Fruit fly (Drosophila melanogaster) whole organism, prepupa: ENCODE data around the gene Lint-1.
A peak's percentile ranks its signal among the peaks of the same experiment; 100 is the strongest.

Experiments used
- Blimp-1 ChIP-seq: fragments of 200-800 bp; sonication (Bioruptor generic); optimal IDR thresholded peaks from 3 replicates; lab custom pipeline; 2017; ENCODE audit warnings: missing biosample characterization, missing genetic modification characterization, mild to moderate bottlenecking, moderate library complexity, missing genetic modification reagents
- CG10631 ChIP-seq: fragments of 200-800 bp; sonication (Bioruptor generic); optimal IDR thresholded peaks from 2 replicates; lab custom pipeline; 2016; ENCODE audit warnings: missing biosample characterization, missing genetic modification characterization
- CG11294 ChIP-seq: fragments of 200-800 bp; sonication (Bioruptor generic); IDR thresholded peaks from 2 replicates; pipeline ENCODE4 v1.3.6; 2022; ENCODE audit warnings: missing biosample characterization, missing genetic modification characterization
- CG11762 ChIP-seq: fragments of 200-800 bp; sonication (Bioruptor generic); optimal IDR thresholded peaks from 3 replicates; lab custom pipeline; 2016; ENCODE audit warnings: missing biosample characterization, missing genetic modification characterization; ENCODE audit not compliant: insufficient read depth
- CG15336 ChIP-seq: fragments of 200-800 bp; sonication (Bioruptor generic); IDR thresholded peaks from 2 replicates; pipeline ENCODE4 v1.3.6; 2022; ENCODE audit warnings: missing biosample characterization, missing genetic modification characterization
- CG1621 ChIP-seq: fragments of 200-800 bp; sonication (Bioruptor generic); optimal IDR thresholded peaks from 3 replicates; lab custom pipeline; 2018; ENCODE audit warnings: missing biosample characterization, mild to moderate bottlenecking, missing genetic modification characterization
- CG31627 ChIP-seq: fragments of 200-800 bp; sonication (Bioruptor generic); optimal IDR thresholded peaks from 3 replicates; lab custom pipeline; 2016; ENCODE audit warnings: missing biosample characterization, missing genetic modification characterization
- CG32006 ChIP-seq: fragments of 200-800 bp; sonication (Bioruptor generic); optimal IDR thresholded peaks from 3 replicates; lab custom pipeline; 2017; ENCODE audit warnings: missing biosample characterization, mild to moderate bottlenecking, missing genetic modification characterization
- CG34406 ChIP-seq: fragments of 200-800 bp; sonication (Bioruptor generic); optimal IDR thresholded peaks from 3 replicates; lab custom pipeline; 2016; ENCODE audit warnings: missing biosample characterization, missing genetic modification characterization
- CG4318 ChIP-seq: fragments of 200-800 bp; sonication (Bioruptor generic); optimal IDR thresholded peaks from 3 replicates; lab custom pipeline; 2017; ENCODE audit warnings: missing biosample characterization, mild to moderate bottlenecking, missing genetic modification characterization
- CG6808 ChIP-seq: fragments of 200-800 bp; sonication (Bioruptor generic); optimal IDR thresholded peaks from 3 replicates; lab custom pipeline; 2017; ENCODE audit warnings: missing biosample characterization, missing genetic modification characterization, mild to moderate bottlenecking, moderate library complexity, missing genetic modification reagents
- CG6854 ChIP-seq: fragments of 200-800 bp; sonication (Bioruptor generic); optimal IDR thresholded peaks from 2 replicates; lab custom pipeline; 2017; ENCODE audit warnings: missing biosample characterization, mild to moderate bottlenecking, missing genetic modification characterization
- CG7368 ChIP-seq: fragments of 200-800 bp; sonication (Bioruptor generic); optimal IDR thresholded peaks from 3 replicates; lab custom pipeline; 2016; ENCODE audit warnings: missing biosample characterization, missing genetic modification characterization
- CG8119 ChIP-seq: fragments of 200-800 bp; sonication (Bioruptor generic); IDR thresholded peaks from 3 replicates; pipeline ENCODE4 v1.3.6; 2022; ENCODE audit warnings: missing biosample characterization, missing genetic modification characterization
- CG8319 ChIP-seq: fragments of 200-800 bp; sonication (Bioruptor generic); optimal IDR thresholded peaks from 3 replicates; lab custom pipeline; 2016; ENCODE audit warnings: missing biosample characterization, missing genetic modification characterization
- CG8632 ChIP-seq: fragments of 200-800 bp; sonication (Bioruptor generic); optimal IDR thresholded peaks from 3 replicates; lab custom pipeline; 2016; ENCODE audit warnings: missing biosample characterization, missing genetic modification characterization
- Eip75B ChIP-seq: fragments of 200-800 bp; sonication (Bioruptor generic); optimal IDR thresholded peaks from 3 replicates; lab custom pipeline; 2016; ENCODE audit warnings: missing biosample characterization, missing genetic modification characterization
- Eip78C ChIP-seq: fragments of 200-800 bp; sonication (Bioruptor generic); peaks from one replicate; lab custom pipeline; 2016; ENCODE audit warnings: missing biosample characterization, missing genetic modification characterization
- Eip93F ChIP-seq: fragments of 200-800 bp; sonication (Bioruptor generic); optimal IDR thresholded peaks from 2 replicates; lab custom pipeline; 2016; ENCODE audit warnings: missing biosample characterization, mild to moderate bottlenecking, missing genetic modification characterization
- Hr38 ChIP-seq: sonication (Bioruptor generic); optimal IDR thresholded peaks from 2 replicates; lab custom pipeline; 2016; ENCODE audit warnings: missing biosample characterization, missing genetic modification characterization
- Hr39 ChIP-seq: fragments of 200-800 bp; sonication (Bioruptor generic); optimal IDR thresholded peaks from 2 replicates; lab custom pipeline; 2016; ENCODE audit warnings: missing biosample characterization, missing genetic modification characterization
- Hr4 ChIP-seq: fragments of 200-800 bp; sonication (Bioruptor generic); optimal IDR thresholded peaks from 3 replicates; lab custom pipeline; 2016; ENCODE audit warnings: missing biosample characterization, missing genetic modification characterization
- Lpt ChIP-seq: fragments of 200-800 bp; sonication (Bioruptor generic); optimal IDR thresholded peaks from 3 replicates; lab custom pipeline; 2016; ENCODE audit warnings: missing biosample characterization, missing genetic modification characterization
- Met ChIP-seq: fragments of 200-800 bp; sonication (Bioruptor generic); optimal IDR thresholded peaks from 3 replicates; lab custom pipeline; 2016; ENCODE audit warnings: missing biosample characterization, missing genetic modification characterization
- OdsH ChIP-seq: fragments of 200-800 bp; sonication (Bioruptor generic); optimal IDR thresholded peaks from 3 replicates; lab custom pipeline; 2016; ENCODE audit warnings: missing biosample characterization, missing genetic modification characterization
- Smox ChIP-seq: fragments of 200-800 bp; sonication (Bioruptor generic); optimal IDR thresholded peaks from 3 replicates; lab custom pipeline; 2016; ENCODE audit warnings: missing biosample characterization, missing genetic modification characterization
- achi ChIP-seq: fragments of 200-800 bp; sonication (Bioruptor generic); optimal IDR thresholded peaks from 3 replicates; lab custom pipeline; 2016; ENCODE audit warnings: missing biosample characterization, missing genetic modification characterization
- cyc ChIP-seq: fragments of 200-800 bp; sonication (Bioruptor generic); optimal IDR thresholded peaks from 3 replicates; lab custom pipeline; 2016; ENCODE audit warnings: missing biosample characterization, missing genetic modification characterization
- dsx ChIP-seq: fragments of 200-800 bp; optimal IDR thresholded peaks from 3 replicates; lab custom pipeline; 2019; ENCODE audit warnings: missing biosample characterization, mild to moderate bottlenecking, missing genetic modification characterization, moderate library complexity; ENCODE audit not compliant: poor library complexity, severe bottlenecking
- eg ChIP-seq: fragments of 200-800 bp; sonication (Bioruptor generic); IDR thresholded peaks from 3 replicates; pipeline ENCODE4 v1.3.6; 2022; ENCODE audit warnings: missing biosample characterization, missing genetic modification characterization
- esn ChIP-seq: fragments of 200-800 bp; sonication (Bioruptor generic); optimal IDR thresholded peaks from 2 replicates; lab custom pipeline; 2016; ENCODE audit warnings: missing biosample characterization, mild to moderate bottlenecking, missing genetic modification characterization, moderate library complexity
- fd59A ChIP-seq: fragments of 200-800 bp; sonication (Bioruptor generic); optimal IDR thresholded peaks from 2 replicates; lab custom pipeline; 2017; ENCODE audit warnings: missing biosample characterization, mild to moderate bottlenecking, missing genetic modification characterization, missing genetic modification reagents
- fkh ChIP-seq: fragments of 200-800 bp; sonication (Bioruptor generic); optimal IDR thresholded peaks from 3 replicates; lab custom pipeline; 2017; ENCODE audit warnings: missing biosample characterization, mild to moderate bottlenecking, missing genetic modification characterization, moderate library complexity
- net ChIP-seq: fragments of 200-800 bp; sonication (Bioruptor generic); optimal IDR thresholded peaks from 3 replicates; lab custom pipeline; 2016; ENCODE audit warnings: missing biosample characterization, missing genetic modification characterization
- salr ChIP-seq, 2 experiments: fragments of 200-800 bp; sonication (Bioruptor generic); optimal IDR thresholded peaks; 3 replicates each; lab custom pipeline; 2016 to 2018; ENCODE audit warnings: missing biosample characterization in 2 of 2, missing genetic modification characterization in 2 of 2, mild to moderate bottlenecking in 1 of 2
- svp ChIP-seq: fragments of 200-800 bp; sonication (Bioruptor generic); peaks from one replicate; lab custom pipeline; 2016; ENCODE audit warnings: missing biosample characterization, missing genetic modification characterization
- topi ChIP-seq: fragments of 200-800 bp; sonication (Bioruptor generic); optimal IDR thresholded peaks from 3 replicates; lab custom pipeline; 2016; ENCODE audit warnings: missing biosample characterization, missing genetic modification characterization

Gene Lint-1

dm6 chrX:11124749-11125508 is 24.2 kb upstream of the Lint-1 start, which contains the start of gene Rpt3 (continued):
- TF ChIP-seq Met (GFP tag; lab: Kevin White, UChicago) = no peak
- TF ChIP-seq topi = peak; percentile 13
- TF ChIP-seq CG6854 (GFP tag; lab: Kevin White, UChicago) = peak; percentile 4
- TF ChIP-seq salr (GFP tag; optimal IDR thresholded peaks at IDR 0.05; lab: Kevin White, UChicago) = no peak

dm6 chrX:11128828-11129227 is 20.3 kb upstream of the Lint-1 start, which contains the start of gene SrpRalpha:
Gene SrpRalpha (minus strand): TSS chrX:11129087.
- TF ChIP-seq CG15336 = 0 out of 2 replicates have a peak, but pooled peaks have one; percentile 15
- peak; percentile 99 for TF ChIP-seq achi
- peak; percentile 1 for TF ChIP-seq esn (GFP tag; lab: Kevin White, UChicago)
- TF ChIP-seq CG6808 (GFP tag; lab: Kevin White, UChicago) = no peak

DNA sequence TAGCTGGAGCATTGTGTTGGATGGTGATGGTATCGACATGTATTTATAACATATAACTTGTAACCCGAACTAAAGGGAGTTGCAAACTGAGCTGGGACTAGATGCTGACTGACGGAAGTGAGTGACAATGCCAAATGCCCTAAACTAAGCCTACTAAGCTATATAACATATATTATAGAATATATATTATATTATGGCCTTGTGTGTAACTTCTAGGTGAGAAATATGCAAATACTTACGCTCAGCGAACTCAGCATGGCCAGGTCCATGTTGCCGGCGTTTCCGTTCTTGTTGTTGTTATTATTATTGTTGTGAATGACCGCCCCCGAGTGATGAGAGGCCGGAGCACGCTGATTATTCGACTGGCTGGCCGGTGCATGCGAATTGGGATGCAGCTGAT is 16.8 kb upstream of the Lint-1 start, which contains the start of gene CG44385:
Gene CG44385 (minus strand): TSS at position 101 of the 400 bp plus-strand sequence.
- TF ChIP-seq topi = no peak
- TF ChIP-seq salr (GFP tag; optimal IDR thresholded peaks at IDR 0.05; lab: Kevin White, UChicago) = no peak
- no peak for TF ChIP-seq Smox
- TF ChIP-seq CG1621 = no peak
- no peak for TF ChIP-seq dsx (GFP tag; lab: Kevin White, UChicago)
- no peak for TF ChIP-seq Hr4 (GFP tag; lab: Kevin White, UChicago)
- TF ChIP-seq CG32006 (GFP tag; lab: Kevin White, UChicago) = no peak

DNA sequence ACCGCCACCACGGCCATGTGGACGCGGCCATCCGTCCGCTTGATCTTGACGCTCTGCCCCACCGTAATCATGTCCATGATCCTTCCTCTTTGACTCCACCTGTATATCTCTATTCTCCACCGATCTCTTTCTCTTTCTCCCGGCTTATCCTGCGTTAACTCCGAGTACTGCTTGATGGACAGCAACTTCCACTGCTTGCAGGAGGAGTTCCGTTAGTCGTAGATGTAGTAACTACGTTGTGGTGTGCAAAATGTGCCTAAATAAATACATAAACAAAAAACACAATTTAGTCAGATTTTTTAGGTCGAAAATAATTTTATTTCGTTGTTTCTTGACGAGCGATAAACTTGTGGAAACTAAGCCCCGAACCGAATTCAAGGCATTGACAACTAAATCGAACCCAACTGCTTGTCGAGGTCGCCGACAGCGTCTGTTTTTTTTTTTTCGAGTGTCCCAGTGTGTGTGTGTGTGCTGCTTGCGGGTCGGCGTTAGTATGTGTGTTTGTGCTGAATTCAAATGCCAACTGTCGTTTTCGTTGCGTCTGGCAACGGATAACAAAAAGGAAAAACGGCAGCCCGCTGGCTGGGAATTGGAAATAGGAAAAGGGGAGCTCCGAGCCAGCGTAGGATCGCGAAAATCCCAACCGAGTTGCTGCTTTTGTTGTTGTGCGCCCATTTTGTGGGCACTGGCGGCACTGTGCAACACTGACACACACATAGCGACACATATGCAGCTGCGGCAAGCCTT is 13.1 kb upstream of the Lint-1 start:
- no peak for TF ChIP-seq Eip93F (GFP tag; lab: Kevin White, UChicago)
- TF ChIP-seq svp (GFP tag; lab: Kevin White, UChicago) = peak; percentile 41
- TF ChIP-seq Eip78C = peak; percentile 5
- 0 out of 2 replicates have a peak, but pooled peaks have one; percentile 7 for TF ChIP-seq CG15336
- TF ChIP-seq, all 60 proteins: peak for 3

DNA sequence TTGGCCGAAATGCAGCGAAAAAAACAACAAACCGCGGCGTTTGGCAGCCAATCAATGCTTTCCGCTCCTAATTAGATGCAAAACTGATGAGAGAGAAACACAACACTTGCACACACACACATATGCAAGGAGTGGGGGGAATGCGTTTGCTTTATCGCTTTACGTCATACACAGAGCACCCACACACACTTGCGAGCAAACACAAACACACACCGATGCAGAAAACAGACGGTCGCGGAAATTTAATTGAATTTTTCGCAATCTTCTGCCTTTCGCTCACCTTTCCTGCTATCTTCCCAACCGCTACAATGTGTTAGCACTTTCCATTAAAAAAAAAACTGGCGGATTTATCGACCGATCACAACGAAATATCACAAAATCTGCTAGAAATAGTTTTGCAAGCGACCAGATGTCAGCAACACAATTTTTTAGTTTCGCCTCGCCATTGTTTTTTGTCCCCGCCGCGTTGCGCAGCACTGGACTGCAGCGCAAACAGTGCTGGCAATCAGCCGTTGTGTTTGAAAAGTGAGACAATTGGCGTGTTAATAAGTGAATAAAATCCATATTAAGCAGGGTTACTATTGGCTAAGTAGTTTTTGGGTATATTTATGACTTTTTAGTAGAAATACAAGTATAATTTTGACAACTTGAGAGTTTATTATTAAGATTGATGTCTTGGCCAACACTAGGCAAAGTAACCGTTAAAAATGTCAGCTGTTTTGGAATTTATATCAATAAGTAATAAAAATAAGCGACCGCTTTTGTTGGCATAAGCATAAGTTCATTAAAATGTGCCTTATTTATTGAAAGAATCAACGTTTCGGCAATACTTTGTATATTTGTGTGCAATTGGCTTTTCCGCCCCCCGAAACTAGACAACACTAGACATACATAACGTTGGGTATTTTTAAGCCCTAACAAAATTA is 12.3 kb upstream of the Lint-1 start, which contains the start of gene Klp10A:
Gene Klp10A (minus strand): TSS at position 532 of the 926 bp plus-strand sequence.
- no peak for TF ChIP-seq Eip75B (GFP tag; lab: Kevin White, UChicago)
- no peak for TF ChIP-seq CG15336
- TF ChIP-seq CG6808 (GFP tag; lab: Kevin White, UChicago) = no peak
- TF ChIP-seq Blimp-1 (GFP tag; lab: Kevin White, UChicago) = no peak
- no peak for TF ChIP-seq CG11294 (GFP tag; lab: Robert Waterston, UW)
- no peak for TF ChIP-seq Smox
- TF ChIP-seq dsx (GFP tag; lab: Kevin White, UChicago) = no peak
- TF ChIP-seq svp (GFP tag; lab: Kevin White, UChicago) = peak; percentile 76
- TF ChIP-seq fd59A (GFP tag; lab: Kevin White, UChicago) = no peak
- TF ChIP-seq CG4318 = no peak
- no peak for TF ChIP-seq CG32006 (GFP tag; lab: Kevin White, UChicago)
- TF ChIP-seq CG8632 (GFP tag; lab: Kevin White, UChicago) = no peak
- peak; percentile 39 for TF ChIP-seq CG31627 (GFP tag; lab: Kevin White, UChicago)
- TF ChIP-seq CG8119 (GFP tag; lab: Robert Waterston, UW) = no peak
- TF ChIP-seq CG34406 (GFP tag; lab: Kevin White, UChicago) = no peak
- no peak for TF ChIP-seq OdsH
- no peak for TF ChIP-seq eg
- peak; percentile 34 for TF ChIP-seq CG7368 (GFP tag; lab: Kevin White, UChicago)
- TF ChIP-seq CG11762 = peak; percentile 1
- peak; percentile 1 for TF ChIP-seq Hr39 (GFP tag; lab: Kevin White, UChicago)
- TF ChIP-seq CG10631 = peak; percentile 36
- peak; percentile 2 for TF ChIP-seq CG8319
- peak; percentile 31 for TF ChIP-seq fkh
- no peak for TF ChIP-seq Hr4 (GFP tag; lab: Kevin White, UChicago)
- TF ChIP-seq Lpt (GFP tag; lab: Kevin White, UChicago) = no peak
- TF ChIP-seq CG6854 (GFP tag; lab: Kevin White, UChicago) = no peak
- TF ChIP-seq net (GFP tag; lab: Kevin White, UChicago) = no peak
- peak; percentile 37 for TF ChIP-seq topi
- no peak for TF ChIP-seq Hr38 (GFP tag; lab: Kevin White, UChicago)
- peak; percentile 39 for TF ChIP-seq cyc (GFP tag; lab: Kevin White, UChicago)
